Worm (Caenorhabditis elegans) whole organism, young adult: ENCODE data around the gene mboa-4.

Experiments used
- B0336.3 ChIP-seq: fragments of 200-800 bp; sonication (Bioruptor generic); IDR thresholded peaks from 2 replicates; pipeline ENCODE4 v1.3.6; 2022; ENCODE audit warnings: missing genetic modification characterization, missing compliant biosample characterization
- F10E7.11 ChIP-seq: sonication (generic microtip); optimal IDR thresholded peaks from 2 replicates; lab custom pipeline; 2017; ENCODE audit warnings: mild to moderate bottlenecking, missing genetic modification characterization, moderate library complexity, missing compliant biosample characterization
- F57A8.1 ChIP-seq: fragments of 200-800 bp; sonication (Bioruptor generic); optimal IDR thresholded peaks from 2 replicates; lab custom pipeline; 2018; ENCODE audit warnings: mild to moderate bottlenecking, missing genetic modification characterization, moderate library complexity, missing compliant biosample characterization
- T07F8.4 ChIP-seq: sonication (generic microtip); optimal IDR thresholded peaks from 2 replicates; lab custom pipeline; 2016; ENCODE audit warnings: mild to moderate bottlenecking, missing genetic modification characterization, moderate library complexity, missing compliant biosample characterization
- ZK185.1 ChIP-seq: sonication (generic microtip); optimal IDR thresholded peaks from 2 replicates; lab custom pipeline; 2016; ENCODE audit warnings: mild to moderate bottlenecking, missing genetic modification characterization, missing compliant biosample characterization; ENCODE audit not compliant: poor library complexity, severe bottlenecking
- ama-1 ChIP-seq, 3 experiments: fragments of 150-350 bp in 1 of 3; sonication (generic microtip) in 2 of 3; optimal IDR thresholded peaks; 2 replicates each; lab custom pipeline; 2014 to 2018; ENCODE audit warnings: missing biosample characterization in 2 of 3, missing genetic modification characterization in 2 of 3, missing genetic modification reagents in 2 of 3
- aptf-2 ChIP-seq: fragments of 200-800 bp; sonication (Bioruptor generic); conservative IDR thresholded peaks from 2 replicates; pipeline ENCODE4 v1.3.6; 2022; ENCODE audit warnings: missing genetic modification reagents, missing genetic modification characterization, missing compliant biosample characterization
- aptf-3 ChIP-seq: fragments of 200-800 bp; sonication (Bioruptor generic); IDR thresholded peaks from 2 replicates; pipeline ENCODE4 v1.3.6; 2022; ENCODE audit warnings: missing genetic modification characterization, missing compliant biosample characterization
- attf-6 ChIP-seq: fragments of 200-800 bp; sonication (Bioruptor generic); IDR thresholded peaks from 2 replicates; pipeline ENCODE4 v1.3.6; 2022; ENCODE audit warnings: missing genetic modification reagents, missing genetic modification characterization, missing compliant biosample characterization
- bed-1 ChIP-seq: fragments of 200-800 bp; sonication (Bioruptor generic); IDR thresholded peaks from 2 replicates; pipeline ENCODE4 v1.3.6; 2022; ENCODE audit warnings: missing genetic modification reagents, missing genetic modification characterization, missing compliant biosample characterization
- ceh-27 ChIP-seq: fragments of 200-800 bp; sonication (Bioruptor generic); optimal IDR thresholded peaks from 2 replicates; lab custom pipeline; 2018; ENCODE audit warnings: mild to moderate bottlenecking, missing genetic modification characterization, moderate library complexity, missing compliant biosample characterization
- ceh-40 ChIP-seq: fragments of 200-800 bp; sonication (Bioruptor generic); IDR thresholded peaks from 2 replicates; pipeline ENCODE4 v1.3.6; 2022; ENCODE audit warnings: missing genetic modification characterization, missing compliant biosample characterization
- ceh-58 ChIP-seq: fragments of 200-800 bp; sonication (Bioruptor generic); IDR thresholded peaks from 2 replicates; pipeline ENCODE4 v1.3.6; 2022; ENCODE audit warnings: missing genetic modification characterization, missing compliant biosample characterization
- ceh-91 ChIP-seq: fragments of 200-800 bp; sonication (Bioruptor generic); IDR thresholded peaks from 2 replicates; pipeline ENCODE4 v1.3.6; 2022; ENCODE audit warnings: missing genetic modification reagents, missing genetic modification characterization, missing compliant biosample characterization
- dpff-1 ChIP-seq: sonication (generic microtip); optimal IDR thresholded peaks from 2 replicates; lab custom pipeline; 2017; ENCODE audit warnings: mild to moderate bottlenecking, missing genetic modification characterization, missing compliant biosample characterization
- egrh-3 ChIP-seq: fragments of 200-800 bp; sonication (Bioruptor generic); IDR thresholded peaks from 2 replicates; pipeline ENCODE4 v1.3.6; 2022; ENCODE audit warnings: missing genetic modification reagents, missing genetic modification characterization, missing compliant biosample characterization
- fkh-3 ChIP-seq: sonication (generic microtip); optimal IDR thresholded peaks from 2 replicates; lab custom pipeline; 2016; ENCODE audit warnings: mild to moderate bottlenecking, missing genetic modification characterization, missing compliant biosample characterization
- him-1 ChIP-seq: sonication (generic microtip); optimal IDR thresholded peaks from 2 replicates; lab custom pipeline; 2016; ENCODE audit warnings: missing genotype, missing genetic modification reagents, missing genetic modification characterization, missing compliant biosample characterization
- hmg-1.2 ChIP-seq: fragments of 200-800 bp; sonication (Bioruptor generic); IDR thresholded peaks from 2 replicates; pipeline ENCODE4 v1.3.6; 2022; ENCODE audit warnings: missing genetic modification reagents, missing genetic modification characterization, missing compliant biosample characterization
- lag-1 ChIP-seq: fragments of 200-800 bp; sonication (Bioruptor generic); IDR thresholded peaks from 2 replicates; pipeline ENCODE4 v1.3.6; 2022; ENCODE audit warnings: missing genetic modification reagents, missing genetic modification characterization, missing compliant biosample characterization
- let-526 ChIP-seq: fragments of 200-800 bp; sonication (Bioruptor generic); IDR thresholded peaks from 2 replicates; pipeline ENCODE4 v1.3.6; 2022; ENCODE audit warnings: missing genetic modification reagents, missing genetic modification characterization, missing compliant biosample characterization
- lin-35 ChIP-seq, 3 experiments: fragments of 150-350 bp in 2 of 3; sonication (generic microtip) in 1 of 3; optimal IDR thresholded peaks; 2 replicates each; lab custom pipeline; 2014 to 2018; ENCODE audit warnings: missing biosample characterization in 3 of 3, missing genetic modification characterization in 3 of 3, missing genetic modification reagents in 3 of 3
- lin-54 ChIP-seq: fragments of 200-800 bp; sonication (Bioruptor generic); optimal IDR thresholded peaks from 2 replicates; lab custom pipeline; 2018; ENCODE audit warnings: mild to moderate bottlenecking, missing genetic modification characterization, missing compliant biosample characterization
- lsy-27 ChIP-seq: sonication (generic microtip); optimal IDR thresholded peaks from 2 replicates; lab custom pipeline; 2017; ENCODE audit warnings: missing genetic modification characterization, mild to moderate bottlenecking, missing compliant biosample characterization, antibody characterized with exemption, missing genotype, borderline replicate concordance; ENCODE audit not compliant: insufficient read depth
- mes-4 ChIP-seq: sonication (generic microtip); optimal IDR thresholded peaks from 2 replicates; lab custom pipeline; 2016; ENCODE audit warnings: missing genotype, missing genetic modification characterization, missing compliant biosample characterization
- mxl-1 ChIP-seq: sonication (generic microtip); optimal IDR thresholded peaks from 2 replicates; lab custom pipeline; 2016; ENCODE audit warnings: missing genetic modification characterization, missing compliant biosample characterization
- nfya-1 ChIP-seq: sonication (generic microtip); optimal IDR thresholded peaks from 2 replicates; lab custom pipeline; 2017; ENCODE audit warnings: antibody characterized with exemption, missing compliant biosample characterization, missing genetic modification characterization, borderline replicate concordance; ENCODE audit not compliant: insufficient read depth
- pbrm-1 ChIP-seq: fragments of 200-800 bp; sonication (Bioruptor generic); IDR thresholded peaks from 2 replicates; pipeline ENCODE4 v1.3.6; 2022; ENCODE audit warnings: missing genetic modification reagents, missing genetic modification characterization, missing compliant biosample characterization
- rec-8 ChIP-seq, 2 experiments: sonication (generic microtip); optimal IDR thresholded peaks; 2 replicates each; lab custom pipeline; 2016; ENCODE audit warnings: mild to moderate bottlenecking in 2 of 2, missing genetic modification characterization in 2 of 2, missing genetic modification reagents in 2 of 2, missing genotype in 2 of 2, missing biosample characterization in 1 of 2, missing compliant biosample characterization in 1 of 2, moderate library complexity in 1 of 2
- repo-1 ChIP-seq: sonication (generic microtip); optimal IDR thresholded peaks from 2 replicates; lab custom pipeline; 2017; ENCODE audit warnings: mild to moderate bottlenecking, missing genetic modification characterization, missing compliant biosample characterization
- snpc-3.4 ChIP-seq: sonication (generic microtip); optimal IDR thresholded peaks from 2 replicates; lab custom pipeline; 2017; ENCODE audit warnings: missing genetic modification characterization, mild to moderate bottlenecking, missing compliant biosample characterization, antibody characterized with exemption, moderate library complexity, missing genotype, missing genetic modification reagents
- somi-1 ChIP-seq: fragments of 200-800 bp; sonication (Bioruptor generic); optimal IDR thresholded peaks from 2 replicates; lab custom pipeline; 2018; ENCODE audit warnings: mild to moderate bottlenecking, missing genetic modification characterization, missing compliant biosample characterization
- sptf-2 ChIP-seq: fragments of 200-800 bp; sonication (Bioruptor generic); optimal IDR thresholded peaks from 2 replicates; lab custom pipeline; 2018; ENCODE audit warnings: mild to moderate bottlenecking, missing genetic modification characterization, missing compliant biosample characterization
- tbp1 ChIP-seq: fragments of 200-800 bp; sonication (Bioruptor generic); optimal IDR thresholded peaks from 2 replicates; lab custom pipeline; 2018; ENCODE audit warnings: mild to moderate bottlenecking, missing genetic modification characterization, missing compliant biosample characterization
- tbx-9 ChIP-seq: sonication (generic microtip); optimal IDR thresholded peaks from 2 replicates; lab custom pipeline; 2016; ENCODE audit warnings: borderline replicate concordance, missing genetic modification characterization, inconsistent platforms, missing compliant biosample characterization
- tlf-1 ChIP-seq: fragments of 200-800 bp; sonication (Bioruptor generic); optimal IDR thresholded peaks from 2 replicates; lab custom pipeline; 2018; ENCODE audit warnings: mild to moderate bottlenecking, missing genetic modification characterization, missing compliant biosample characterization
- zim-3 ChIP-seq: sonication (generic microtip); optimal IDR thresholded peaks from 2 replicates; lab custom pipeline; 2017; ENCODE audit warnings: mild to moderate bottlenecking, missing genetic modification characterization, moderate library complexity, missing compliant biosample characterization
- ztf-25 ChIP-seq: fragments of 200-800 bp; sonication (Bioruptor generic); IDR thresholded peaks from 2 replicates; pipeline ENCODE4 v1.3.6; 2022; ENCODE audit warnings: missing genetic modification reagents, missing genetic modification characterization, missing compliant biosample characterization
- ztf-26 ChIP-seq: sonication (generic microtip); optimal IDR thresholded peaks from 2 replicates; lab custom pipeline; 2017; ENCODE audit warnings: missing genetic modification characterization, missing compliant biosample characterization
- ztf-3 ChIP-seq: fragments of 200-800 bp; sonication (Bioruptor generic); optimal IDR thresholded peaks from 2 replicates; lab custom pipeline; 2018; ENCODE audit warnings: mild to moderate bottlenecking, missing genetic modification characterization, missing compliant biosample characterization
- ztf-6 ChIP-seq: fragments of 200-800 bp; sonication (Bioruptor generic); IDR thresholded peaks from 2 replicates; pipeline ENCODE4 v1.3.6; 2022; ENCODE audit warnings: missing genetic modification reagents, missing genetic modification characterization, missing compliant biosample characterization

Gene mboa-4

DNA sequence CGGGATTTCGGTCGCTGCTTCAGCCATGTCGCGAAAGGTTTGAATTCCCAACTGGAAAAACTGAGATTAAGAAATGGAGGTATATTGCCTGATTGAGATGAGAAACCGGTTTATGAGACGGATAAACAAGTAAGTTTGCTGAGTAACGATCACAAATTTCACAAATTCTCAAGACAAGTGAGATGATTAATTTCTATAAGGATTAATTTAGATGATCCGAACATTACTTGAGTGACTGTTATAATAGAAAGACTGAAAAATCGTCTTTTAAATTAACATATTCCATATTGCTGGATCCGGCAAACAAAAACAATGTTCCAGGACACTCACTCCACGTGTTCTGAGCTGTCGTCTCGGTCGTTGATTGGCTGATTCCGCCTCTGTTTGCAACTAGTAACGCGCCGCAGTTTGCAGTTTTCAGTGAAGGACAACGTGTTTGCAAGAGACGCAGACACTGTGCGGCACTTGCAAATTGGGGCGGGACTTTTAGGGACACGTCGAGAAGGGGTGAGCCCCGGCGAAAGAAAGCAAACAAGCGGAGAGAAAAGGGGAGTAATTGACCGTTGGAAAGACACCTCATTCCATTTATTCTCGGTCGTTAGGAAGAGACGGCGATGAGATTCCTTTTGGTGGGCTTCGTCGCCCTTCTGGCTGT, 40.8 kb downstream of the mboa-4 start, which contains the start of the genes imp-2 and enpl-1 (continued):
- TF ChIP-seq sptf-2 (no peak), egrh-3 (GFP tag; lab: Robert Waterston, UW) (peak; percentile 69), hmg-1.2 (peak; percentile 97), ama-1 (optimal IDR thresholded peaks at IDR 0.05; lab: Kevin White, UChicago) (no peak), ama-1 (GFP tag; optimal IDR thresholded peaks at IDR 0.05; lab: Kevin White, UChicago) (peak in 1 of 2 experiments; percentile 41), zim-3 (no peak), B0336.3 (GFP tag; lab: Robert Waterston, UW) (peak; percentile 83), lag-1 (no peak), nfya-1 (tag; lab: Kevin White, UChicago) (no peak), lin-35 (GFP tag; optimal IDR thresholded peaks at IDR 0.05; lab: Kevin White, UChicago) (peak in 1 of 3 experiments; percentile 51), dpff-1 (no peak), him-1 (tag; lab: Kevin White, UChicago) (no peak), ztf-6 (GFP tag; lab: Robert Waterston, UW) (no peak), tbx-9 (no peak), mes-4 (tag; lab: Kevin White, UChicago) (no peak), attf-6 (GFP tag; lab: Robert Waterston, UW) (no peak), tlf-1 (GFP tag; lab: Kevin White, UChicago) (peak; percentile 86), ceh-91 (GFP tag; lab: Robert Waterston, UW) (no peak), ztf-3 (GFP tag; lab: Kevin White, UChicago) (no peak), F10E7.11 (tag; lab: Kevin White, UChicago) (no peak), aptf-2 (no peak), T07F8.4 (tag; lab: Kevin White, UChicago) (no peak), F57A8.1 (GFP tag; lab: Kevin White, UChicago) (peak; percentile 40), let-526 (GFP tag; lab: Robert Waterston, UW) (peak; percentile 40; the same call in 1 of the 2 replicates), ceh-40 (GFP tag; lab: Robert Waterston, UW) (no peak), lin-54 (GFP tag; lab: Kevin White, UChicago) (peak; percentile 82), bed-1 (GFP tag; lab: Robert Waterston, UW) (no peak), aptf-3 (GFP tag; lab: Robert Waterston, UW) (no peak), lsy-27 (tag; lab: Kevin White, UChicago) (no peak), repo-1 (tag; lab: Kevin White, UChicago) (no peak), snpc-3.4 (no peak), somi-1 (GFP tag; lab: Kevin White, UChicago) (peak; percentile 74), ztf-26 (tag; lab: Kevin White, UChicago) (peak; percentile 37), tbp1 (GFP tag; lab: Kevin White, UChicago) (peak; percentile 65), ztf-25 (0 out of 2 replicates have a peak, but pooled peaks have one; percentile 30), ceh-58 (GFP tag; lab: Robert Waterston, UW) (no peak), rec-8 (tag; optimal IDR thresholded peaks at IDR 0.05; lab: Kevin White, UChicago) (no peak), mxl-1 (no peak), pbrm-1 (GFP tag; lab: Robert Waterston, UW) (peak; percentile 84), ZK185.1 (tag; lab: Kevin White, UChicago) (peak; percentile 57), fkh-3 (tag; lab: Kevin White, UChicago) (no peak), ceh-27 (GFP tag; lab: Kevin White, UChicago) (peak; percentile 88)
- TF ChIP-seq, all 124 proteins: peak for 61
